Fruit fly (Drosophila melanogaster) whole organism, prepupa: ENCODE results near the gene Cp36.

Experiments
- CG11294 ChIP-seq: fragments of 200-800 bp; sonication (Bioruptor generic); IDR thresholded peaks from 2 replicates; pipeline ENCODE4 v1.3.6; 2022; ENCODE audit warnings: missing biosample characterization, missing genetic modification characterization
- Ets96B ChIP-seq: fragments of 200-800 bp; optimal IDR thresholded peaks from 2 replicates; lab custom pipeline; 2019; ENCODE audit warnings: missing biosample characterization, mild to moderate bottlenecking, missing genetic modification characterization, moderate library complexity
- lz ChIP-seq: fragments of 200-800 bp; sonication (Bioruptor generic); optimal IDR thresholded peaks from 3 replicates; lab custom pipeline; 2016; ENCODE audit warnings: missing biosample characterization, missing genetic modification characterization
- salr ChIP-seq, 2 experiments: fragments of 200-800 bp; sonication (Bioruptor generic); optimal IDR thresholded peaks; 3 replicates each; lab custom pipeline; 2016 to 2018; ENCODE audit warnings: missing biosample characterization in 2 of 2, missing genetic modification characterization in 2 of 2, mild to moderate bottlenecking in 1 of 2
- topi ChIP-seq: fragments of 200-800 bp; sonication (Bioruptor generic); optimal IDR thresholded peaks from 3 replicates; lab custom pipeline; 2016; ENCODE audit warnings: missing biosample characterization, missing genetic modification characterization

DNA sequence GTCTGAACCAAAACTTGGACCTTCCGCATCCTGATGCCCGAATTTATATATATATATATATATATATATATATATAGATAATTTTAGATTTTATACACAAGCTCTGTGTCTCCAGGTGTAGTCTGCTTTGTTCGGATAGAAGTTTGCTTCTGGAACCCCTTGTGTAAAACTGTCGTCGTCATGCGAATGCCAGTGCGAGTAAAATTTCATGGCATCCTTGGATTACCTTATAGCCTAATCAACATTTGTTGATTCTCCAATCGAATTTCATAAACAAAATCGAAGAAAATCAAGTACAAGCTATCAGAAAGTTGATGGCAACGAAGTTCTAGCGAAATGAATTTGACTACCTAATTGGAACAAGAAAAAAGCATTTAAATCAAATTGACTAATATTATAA is 21.6 kb upstream of the Cp36 start, which contains the start of gene CG32713:
- TF ChIP-seq Ets96B (tag; lab: Kevin White, UChicago), result no peak
- TF ChIP-seq CG11294 (GFP tag; lab: Robert Waterston, UW), result no peak
- no peak for TF ChIP-seq topi (GFP tag; lab: Kevin White, UChicago)
- TF ChIP-seq lz (GFP tag; lab: Kevin White, UChicago), result no peak
- no peak for TF ChIP-seq salr (GFP tag; optimal IDR thresholded peaks at IDR 0.05; lab: Kevin White, UChicago)
